Worm (Caenorhabditis elegans) whole organism, L1 larva: ENCODE measurements around the gene ZC317.2.

Experiments
- C16A3.4 ChIP-seq: fragments of 150-350 bp; optimal IDR thresholded peaks from 2 replicates; lab custom pipeline; 2014; ENCODE audit warnings: missing biosample characterization, missing genetic modification characterization
- F16B12.6 ChIP-seq: fragments of 150-350 bp; optimal IDR thresholded peaks from 2 replicates; lab custom pipeline; 2014; ENCODE audit warnings: missing biosample characterization, missing genetic modification characterization
- Y116A8C.19 ChIP-seq: sonication (generic microtip); optimal IDR thresholded peaks from 2 replicates; lab custom pipeline; 2016; ENCODE audit warnings: missing compliant biosample characterization, missing genetic modification characterization, borderline replicate concordance
- alr-1 ChIP-seq: fragments of 200-800 bp; sonication (Bioruptor generic); optimal IDR thresholded peaks from 2 replicates; lab custom pipeline; 2018; ENCODE audit warnings: borderline replicate concordance, mild to moderate bottlenecking, missing genetic modification characterization, missing compliant biosample characterization
- aly-2 ChIP-seq: fragments of 150-350 bp; optimal IDR thresholded peaks from 2 replicates; lab custom pipeline; 2014; ENCODE audit warnings: missing biosample characterization, missing genetic modification characterization
- blmp-1 ChIP-seq: fragments of 150-350 bp; optimal IDR thresholded peaks from 2 replicates; lab custom pipeline; 2014; ENCODE audit warnings: missing biosample characterization, missing genetic modification characterization
- ceh-82 ChIP-seq, 3 experiments: fragments of 150-350 bp in 1 of 3; sonication (generic microtip) in 2 of 3; optimal IDR thresholded peaks; 2 replicates each; lab custom pipeline; 2014 to 2017; ENCODE audit warnings: missing biosample characterization in 3 of 3, missing genetic modification characterization in 3 of 3
- ceh-88 ChIP-seq: fragments of 200-800 bp; sonication (Bioruptor generic); IDR thresholded peaks from 2 replicates; pipeline ENCODE4 v1.3.6; 2022; ENCODE audit warnings: missing genetic modification characterization, missing compliant biosample characterization
- ceh-90 ChIP-seq: sonication (generic microtip); optimal IDR thresholded peaks from 2 replicates; lab custom pipeline; 2016; ENCODE audit warnings: missing genetic modification characterization, missing compliant biosample characterization
- ces-1 ChIP-seq: fragments of 150-350 bp; optimal IDR thresholded peaks from 2 replicates; lab custom pipeline; 2014; ENCODE audit warnings: missing biosample characterization, missing genetic modification reagents, missing genetic modification characterization
- dpl-1 ChIP-seq, 3 experiments: fragments of 150-350 bp in 2 of 3; sonication (generic microtip) in 1 of 3; optimal IDR thresholded peaks; 2 replicates each; lab custom pipeline; 2014 to 2017; ENCODE audit warnings: missing biosample characterization in 3 of 3, missing genetic modification characterization in 3 of 3, missing genetic modification reagents in 3 of 3
- efl-3 ChIP-seq: fragments of 200-800 bp; sonication (Bioruptor generic); optimal IDR thresholded peaks from 2 replicates; lab custom pipeline; 2018; ENCODE audit warnings: mild to moderate bottlenecking, missing genetic modification characterization, missing compliant biosample characterization
- egl-13 ChIP-seq: sonication (generic microtip); optimal IDR thresholded peaks from 2 replicates; lab custom pipeline; 2016; ENCODE audit warnings: missing genotype, missing genetic modification reagents, missing genetic modification characterization, missing compliant biosample characterization
- egl-27 ChIP-seq, 2 experiments: fragments of 150-350 bp in 1 of 2; sonication (generic microtip); optimal IDR thresholded peaks; 3 replicates each; lab custom pipeline; 2017 to 2018; ENCODE audit warnings: missing biosample characterization in 2 of 2, missing genetic modification characterization in 2 of 2, missing genetic modification reagents in 2 of 2
- elt-3 ChIP-seq, 6 experiments: fragments of 150-350 bp in 1 of 6; sonication (generic microtip); optimal IDR thresholded peaks; 2 replicates each; lab custom pipeline; 2017 to 2018; ENCODE audit warnings: missing biosample characterization in 6 of 6, missing genetic modification characterization in 6 of 6, inconsistent platforms in 1 of 6
- fkh-10 ChIP-seq: sonication (generic microtip); optimal IDR thresholded peaks from 2 replicates; lab custom pipeline; 2017; ENCODE audit warnings: missing biosample characterization, missing genetic modification reagents, missing genetic modification characterization
- fkh-4 ChIP-seq: sonication (generic microtip); optimal IDR thresholded peaks from 2 replicates; lab custom pipeline; 2016; ENCODE audit warnings: missing compliant biosample characterization, missing genetic modification characterization, borderline replicate concordance
- fkh-8 ChIP-seq: sonication (generic microtip); optimal IDR thresholded peaks from 2 replicates; lab custom pipeline; 2016; ENCODE audit warnings: mild to moderate bottlenecking, missing genetic modification characterization, missing compliant biosample characterization
- grh-1 ChIP-seq: fragments of 200-800 bp; sonication (Bioruptor generic); IDR thresholded peaks from 2 replicates; pipeline ENCODE4 v1.3.6; 2022; ENCODE audit warnings: missing genetic modification reagents, missing genetic modification characterization, missing compliant biosample characterization
- hlh-17 ChIP-seq: fragments of 200-800 bp; sonication (Bioruptor generic); optimal IDR thresholded peaks from 2 replicates; lab custom pipeline; 2018; ENCODE audit warnings: missing genetic modification characterization, mild to moderate bottlenecking, missing compliant biosample characterization, moderate library complexity, borderline replicate concordance
- jun-1 ChIP-seq: fragments of 150-350 bp; optimal IDR thresholded peaks from 2 replicates; lab custom pipeline; 2014; ENCODE audit warnings: missing biosample characterization, missing genetic modification reagents, missing genetic modification characterization
- lin-13 ChIP-seq: fragments of 150-350 bp; optimal IDR thresholded peaks from 2 replicates; lab custom pipeline; 2014; ENCODE audit warnings: missing biosample characterization, missing genetic modification reagents, missing genetic modification characterization
- lin-14 ChIP-seq: fragments of 200-800 bp; sonication (Bioruptor generic); optimal IDR thresholded peaks from 2 replicates; lab custom pipeline; 2018; ENCODE audit warnings: mild to moderate bottlenecking, missing genetic modification characterization, moderate library complexity, missing compliant biosample characterization
- lin-15B ChIP-seq: fragments of 150-350 bp; sonication (generic microtip); optimal IDR thresholded peaks from 3 replicates; lab custom pipeline; 2014; ENCODE audit warnings: missing biosample characterization, missing genetic modification characterization
- lin-39 ChIP-seq: fragments of 150-350 bp; optimal IDR thresholded peaks from 2 replicates; lab custom pipeline; 2014; ENCODE audit warnings: missing biosample characterization, missing genetic modification reagents, missing genetic modification characterization
- lsy-2 ChIP-seq, 2 experiments: fragments of 150-350 bp; optimal IDR thresholded peaks; 2 replicates each; lab custom pipeline; 2014; ENCODE audit warnings: missing biosample characterization in 2 of 2, missing genetic modification characterization in 2 of 2
- mab-9 ChIP-seq: fragments of 200-800 bp; sonication (Bioruptor generic); IDR thresholded peaks from 2 replicates; pipeline ENCODE4 v1.3.6; 2022; ENCODE audit warnings: missing genetic modification reagents, missing genetic modification characterization, missing compliant biosample characterization
- mdl-1 ChIP-seq, 2 experiments: fragments of 150-350 bp; optimal IDR thresholded peaks; 2 replicates each; lab custom pipeline; 2014 to 2017; ENCODE audit warnings: missing biosample characterization in 2 of 2, missing genetic modification characterization in 2 of 2, inconsistent platforms in 1 of 2
- mef-2 ChIP-seq: fragments of 150-350 bp; optimal IDR thresholded peaks from 2 replicates; lab custom pipeline; 2014; ENCODE audit warnings: missing biosample characterization, missing genetic modification characterization
- nhr-11 ChIP-seq: fragments of 150-350 bp; optimal IDR thresholded peaks from 2 replicates; lab custom pipeline; 2014; ENCODE audit warnings: missing biosample characterization, missing genetic modification characterization
- nhr-20 ChIP-seq: sonication (generic microtip); optimal IDR thresholded peaks from 2 replicates; lab custom pipeline; 2016; ENCODE audit warnings: mild to moderate bottlenecking, missing genetic modification characterization, missing compliant biosample characterization
- nhr-237 ChIP-seq: fragments of 150-350 bp; optimal IDR thresholded peaks from 2 replicates; lab custom pipeline; 2014; ENCODE audit warnings: missing biosample characterization, missing genetic modification characterization
- nhr-28 ChIP-seq: fragments of 150-350 bp; optimal IDR thresholded peaks from 2 replicates; lab custom pipeline; 2014; ENCODE audit warnings: missing biosample characterization, missing genetic modification characterization
- nhr-47 ChIP-seq: sonication (generic microtip); optimal IDR thresholded peaks from 2 replicates; lab custom pipeline; 2016; ENCODE audit warnings: mild to moderate bottlenecking, missing genetic modification characterization, moderate library complexity, missing compliant biosample characterization
- nhr-71 ChIP-seq: sonication (generic microtip); optimal IDR thresholded peaks from 2 replicates; lab custom pipeline; 2016; ENCODE audit warnings: mild to moderate bottlenecking, missing genetic modification characterization, moderate library complexity, missing compliant biosample characterization
- nhr-76 ChIP-seq: sonication (generic microtip); optimal IDR thresholded peaks from 2 replicates; lab custom pipeline; 2017; ENCODE audit warnings: missing biosample characterization, missing genetic modification characterization
- nhr-84 ChIP-seq: sonication (generic microtip); optimal IDR thresholded peaks from 2 replicates; lab custom pipeline; 2017; ENCODE audit warnings: missing biosample characterization, missing genetic modification characterization
- nhr-90 ChIP-seq: sonication (generic microtip); optimal IDR thresholded peaks from 2 replicates; lab custom pipeline; 2016; ENCODE audit warnings: mild to moderate bottlenecking, missing genetic modification characterization, missing compliant biosample characterization; ENCODE audit not compliant: poor library complexity
- pax-3 ChIP-seq: fragments of 200-800 bp; sonication (Bioruptor generic); optimal IDR thresholded peaks from 2 replicates; lab custom pipeline; 2018; ENCODE audit warnings: mild to moderate bottlenecking, missing genetic modification characterization, moderate library complexity, missing compliant biosample characterization
- rnt-1 ChIP-seq: sonication (generic microtip); optimal IDR thresholded peaks from 2 replicates; lab custom pipeline; 2016; ENCODE audit warnings: mild to moderate bottlenecking, missing genetic modification characterization, moderate library complexity, missing compliant biosample characterization
- snpc-4 ChIP-seq: fragments of 150-350 bp; optimal IDR thresholded peaks from 2 replicates; lab custom pipeline; 2014; ENCODE audit warnings: missing biosample characterization, missing genetic modification characterization
- tbx-2 ChIP-seq: sonication (generic microtip); optimal IDR thresholded peaks from 2 replicates; lab custom pipeline; 2016; ENCODE audit warnings: missing genetic modification characterization, missing compliant biosample characterization
- tlp-1 ChIP-seq: fragments of 150-350 bp; optimal IDR thresholded peaks from 2 replicates; lab custom pipeline; 2014; ENCODE audit warnings: missing biosample characterization, missing genetic modification characterization
- unc-130 ChIP-seq: fragments of 150-350 bp; optimal IDR thresholded peaks from 2 replicates; lab custom pipeline; 2017; ENCODE audit warnings: missing biosample characterization, missing genetic modification characterization, inconsistent platforms
- unc-62 ChIP-seq: fragments of 150-350 bp; optimal IDR thresholded peaks from 2 replicates; lab custom pipeline; 2014; ENCODE audit warnings: missing biosample characterization, missing genetic modification reagents, missing genetic modification characterization
- unc-86 ChIP-seq: sonication (generic microtip); optimal IDR thresholded peaks from 2 replicates; lab custom pipeline; 2016; ENCODE audit warnings: missing genetic modification characterization, missing compliant biosample characterization
- unc-98 ChIP-seq: fragments of 200-800 bp; sonication (Bioruptor generic); IDR thresholded peaks from 2 replicates; pipeline ENCODE4 v1.3.6; 2022; ENCODE audit warnings: missing genetic modification characterization, missing compliant biosample characterization
- xbp-1 ChIP-seq: sonication (generic microtip); optimal IDR thresholded peaks from 2 replicates; lab custom pipeline; 2016; ENCODE audit warnings: missing genetic modification characterization, missing compliant biosample characterization
- zag-1 ChIP-seq: fragments of 150-350 bp; optimal IDR thresholded peaks from 2 replicates; lab custom pipeline; 2014; ENCODE audit warnings: missing biosample characterization, missing genetic modification characterization
- ztf-11 ChIP-seq, 2 experiments: sonication (generic microtip); optimal IDR thresholded peaks; 2 replicates each; lab custom pipeline; 2016 to 2017; ENCODE audit warnings: missing genetic modification characterization in 2 of 2, missing biosample characterization in 1 of 2, missing compliant biosample characterization in 1 of 2
- ztf-4 ChIP-seq: fragments of 150-350 bp; optimal IDR thresholded peaks from 2 replicates; lab custom pipeline; 2014; ENCODE audit warnings: missing biosample characterization, missing genetic modification characterization

Gene ZC317.2

DNA sequence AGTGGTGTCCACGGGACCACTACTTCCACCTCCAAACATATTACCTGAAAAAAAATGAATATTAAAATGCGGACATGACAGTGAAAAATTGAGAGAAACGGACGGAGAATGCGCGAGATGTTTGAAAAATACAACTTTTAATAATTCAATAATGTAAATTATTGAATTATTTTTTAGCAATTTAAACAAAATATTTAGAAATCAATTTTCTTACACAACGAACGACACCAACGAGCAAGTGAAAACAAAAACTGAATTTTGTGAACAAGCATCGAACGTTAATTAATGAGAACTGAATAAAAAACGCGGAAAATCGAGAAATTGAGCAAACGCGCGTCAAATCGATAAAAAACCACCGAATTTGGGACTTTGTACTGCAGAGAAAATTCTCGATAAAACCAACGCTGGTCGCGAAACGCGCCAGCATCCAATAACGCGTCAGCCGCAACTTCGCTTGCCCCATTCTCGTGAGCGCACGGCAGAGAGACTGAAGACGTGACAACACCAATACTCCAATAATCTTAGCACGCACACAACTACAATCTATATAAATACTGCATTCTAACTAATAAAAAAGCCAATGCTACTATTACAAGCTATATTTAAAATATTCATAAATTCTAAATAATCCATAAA, 45.0 kb downstream of the ZC317.2 start, which contains the start of the genes dnj-19 and nhr-47:
Gene dnj-19 (minus strand): TSS at position 51 of the 636 bp plus-strand sequence.
Gene nhr-47 (plus strand): TSS at position 447 of the 636 bp plus-strand sequence.
- TF ChIP-seq dpl-1 (GFP tag; optimal IDR thresholded peaks at IDR 0.05; lab: Kevin White, UChicago) (peak; percentile 80 to 86 (median 86)), hlh-17 (GFP tag; lab: Kevin White, UChicago) (no peak), zag-1 (tag; lab: Kevin White, UChicago) (no peak), mdl-1 (tag; optimal IDR thresholded peaks at IDR 0.05; lab: Kevin White, UChicago) (peak in 1 of 2 experiments; percentile 86), mef-2 (no peak), nhr-237 (tag; lab: Kevin White, UChicago) (peak; percentile 29), unc-86 (tag; lab: Kevin White, UChicago) (peak; percentile 94), lin-14 (peak; percentile 93), grh-1 (GFP tag; lab: Robert Waterston, UW) (peak; percentile 90), nhr-47 (no peak), lin-13 (GFP tag; lab: Kevin White, UChicago) (peak; percentile 87), nhr-71 (tag; lab: Kevin White, UChicago) (peak; percentile 96), blmp-1 (tag; lab: Kevin White, UChicago) (peak; percentile 58), jun-1 (peak; percentile 89), egl-13 (peak; percentile 92), ztf-4 (peak; percentile 67), rnt-1 (tag; lab: Kevin White, UChicago) (peak; percentile 94), lin-39 (tag; lab: Kevin White, UChicago) (peak; percentile 83), fkh-8 (peak; percentile 96), pax-3 (tag; lab: Kevin White, UChicago) (peak; percentile 88), xbp-1 (tag; lab: Kevin White, UChicago) (peak; percentile 95), tbx-2 (peak; percentile 95), fkh-10 (GFP tag; lab: Kevin White, UChicago) (peak; percentile 62), unc-98 (GFP tag; lab: Robert Waterston, UW) (peak; percentile 17; the same call in 1 of the 2 replicates), tlp-1 (tag; lab: Kevin White, UChicago) (no peak), F16B12.6 (tag; lab: Kevin White, UChicago) (peak; percentile 59), snpc-4 (tag; lab: Kevin White, UChicago) (peak; percentile 79), nhr-84 (no peak), ceh-82 (tag; optimal IDR thresholded peaks at IDR 0.05; lab: Kevin White, UChicago) (peak; percentile 92 to 95 (median 94)), ces-1 (GFP tag; lab: Kevin White, UChicago) (no peak), Y116A8C.19 (tag; lab: Kevin White, UChicago) (no peak), elt-3 (tag; optimal IDR thresholded peaks at IDR 0.05; lab: Kevin White, UChicago) (peak in 2 of 6 experiments; percentile 71 to 84), aly-2 (peak; percentile 21), C16A3.4 (tag; lab: Kevin White, UChicago) (peak; percentile 88), unc-130 (tag; lab: Kevin White, UChicago) (peak; percentile 73), ceh-88 (GFP tag; lab: Robert Waterston, UW) (peak; percentile 77), unc-62 (GFP tag; lab: Kevin White, UChicago) (no peak), ztf-11 (tag; optimal IDR thresholded peaks at IDR 0.05; lab: Kevin White, UChicago) (peak in 1 of 2 experiments; percentile 72), nhr-20 (tag; lab: Kevin White, UChicago) (peak; percentile 96), nhr-11 (tag; lab: Kevin White, UChicago) (peak; percentile 82), alr-1 (tag; lab: Kevin White, UChicago) (no peak), fkh-4 (tag; lab: Kevin White, UChicago) (peak; percentile 36), nhr-90 (peak; percentile 94), egl-27 (tag; optimal IDR thresholded peaks at IDR 0.05; lab: Kevin White, UChicago) (peak in 1 of 2 experiments; percentile 40), lin-15B (peak; percentile 77), efl-3 (peak; percentile 51), ceh-90 (tag; lab: Kevin White, UChicago) (no peak), nhr-28 (no peak), mab-9 (peak; percentile 86), nhr-76 (tag; lab: Kevin White, UChicago) (no peak), lsy-2 (tag; optimal IDR thresholded peaks at IDR 0.05; lab: Kevin White, UChicago) (peak; percentile 90 to 92)
